Fruit fly (Drosophila melanogaster) whole organism, wandering third instar larva: Measurements from ENCODE around the gene CG8142.

Source experiments
- Abd-B ChIP-seq: fragments of >200 bp; optimal IDR thresholded peaks from 2 replicates; lab custom pipeline; 2017; ENCODE audit warnings: missing biosample characterization, missing genetic modification characterization
- CG32264 ChIP-seq: fragments of 200-800 bp; sonication (Bioruptor generic); optimal IDR thresholded peaks from 2 replicates; lab custom pipeline; 2016; ENCODE audit warnings: missing biosample characterization, missing genetic modification characterization
- CG9705 ChIP-seq: fragments of 200-800 bp; sonication (Bioruptor generic); optimal IDR thresholded peaks from 2 replicates; lab custom pipeline; 2018; ENCODE audit warnings: missing biosample characterization, mild to moderate bottlenecking, missing genetic modification characterization
- CrebA ChIP-seq: fragments of 200-800 bp; sonication (Bioruptor generic); optimal IDR thresholded peaks from 2 replicates; lab custom pipeline; 2016; ENCODE audit warnings: missing biosample characterization, mild to moderate bottlenecking, missing genetic modification characterization, borderline replicate concordance
- Dfd ChIP-seq: fragments of >200 bp; optimal IDR thresholded peaks from 2 replicates; lab custom pipeline; 2017; ENCODE audit warnings: missing biosample characterization, missing genetic modification characterization
- Dif ChIP-seq: fragments of 200-275, 200-300 bp; sonication (Bioruptor generic); optimal IDR thresholded peaks from 2 replicates; lab custom pipeline; 2018; ENCODE audit warnings: missing biosample characterization, missing genetic modification characterization; ENCODE audit not compliant: partially characterized antibody
- GATAd ChIP-seq: sonication (Bioruptor generic); optimal IDR thresholded peaks from 2 replicates; lab custom pipeline; 2016; ENCODE audit warnings: missing biosample characterization, missing genetic modification characterization
- HLH106 ChIP-seq: fragments of 200-800 bp; optimal IDR thresholded peaks from 3 replicates; lab custom pipeline; 2019; ENCODE audit warnings: missing biosample characterization, mild to moderate bottlenecking, missing genetic modification characterization, moderate library complexity
- Hnf4 ChIP-seq: fragments of 200-800 bp; sonication (Bioruptor generic); optimal IDR thresholded peaks from 2 replicates; lab custom pipeline; 2016; ENCODE audit warnings: missing biosample characterization, mild to moderate bottlenecking, missing genetic modification characterization
- Hr78 ChIP-seq: fragments of >200 bp; optimal IDR thresholded peaks from 2 replicates; lab custom pipeline; 2017; ENCODE audit warnings: missing biosample characterization, missing genetic modification characterization
- Hr83 ChIP-seq: fragments of 200-300 bp; sonication (Bioruptor generic); optimal IDR thresholded peaks from 2 replicates; lab custom pipeline; 2016; ENCODE audit warnings: missing biosample characterization, mild to moderate bottlenecking, missing genetic modification characterization, moderate library complexity; ENCODE audit not compliant: poor library complexity, severe bottlenecking
- Jra ChIP-seq: sonication (Bioruptor generic); optimal IDR thresholded peaks from 2 replicates; lab custom pipeline; 2016; ENCODE audit warnings: missing biosample characterization, missing genetic modification characterization
- Mio ChIP-seq: sonication (Bioruptor generic); optimal IDR thresholded peaks from 2 replicates; lab custom pipeline; 2016; ENCODE audit warnings: missing biosample characterization, missing genetic modification characterization
- Myc ChIP-seq: fragments of >200 bp; optimal IDR thresholded peaks from 2 replicates; lab custom pipeline; 2017
- N ChIP-seq: fragments of >200 bp; optimal IDR thresholded peaks from 2 replicates; lab custom pipeline; 2018; ENCODE audit warnings: missing biosample characterization, missing external identifiers, missing genetic modification characterization
- OdsH ChIP-seq: fragments of 200-800 bp; sonication (Bioruptor generic); optimal IDR thresholded peaks from 2 replicates; lab custom pipeline; 2016; ENCODE audit warnings: missing biosample characterization, mild to moderate bottlenecking, missing genetic modification characterization
- Rel ChIP-seq, 2 experiments: fragments of 200-800 bp; sonication (Bioruptor generic) in 1 of 2; optimal IDR thresholded peaks; 2 replicates in 1 of 2; 3 replicates in 1 of 2; lab custom pipeline; 2016 to 2019; ENCODE audit warnings: mild to moderate bottlenecking in 2 of 2, missing biosample characterization in 2 of 2, missing genetic modification characterization in 2 of 2, moderate library complexity in 1 of 2
- Sp1 ChIP-seq: fragments of 200-800 bp; sonication (Bioruptor generic); optimal IDR thresholded peaks from 3 replicates; lab custom pipeline; 2019; ENCODE audit warnings: missing biosample characterization, mild to moderate bottlenecking, missing genetic modification characterization, moderate library complexity
- Vsx2 ChIP-seq: fragments of 200-300, 225-300 bp; sonication (Bioruptor generic); optimal IDR thresholded peaks from 2 replicates; lab custom pipeline; 2018; ENCODE audit warnings: missing biosample characterization, missing genetic modification characterization; ENCODE audit not compliant: partially characterized antibody
- br ChIP-seq: fragments of 200-800 bp; sonication (Bioruptor generic); optimal IDR thresholded peaks from 2 replicates; lab custom pipeline; 2016; ENCODE audit warnings: missing biosample characterization, missing genetic modification characterization
- brk ChIP-seq: fragments of 200-800 bp; sonication (Bioruptor generic); optimal IDR thresholded peaks from 2 replicates; lab custom pipeline; 2016; ENCODE audit warnings: missing biosample characterization, mild to moderate bottlenecking, missing genetic modification characterization
- dl ChIP-seq, 2 experiments: fragments of 175-275, 200-275 bp in 1 of 2; fragments of 200-275 bp in 1 of 2; sonication (Bioruptor generic); optimal IDR thresholded peaks; lab custom pipeline; 2018; ENCODE audit warnings: mild to moderate bottlenecking in 2 of 2, missing biosample characterization in 2 of 2, missing genetic modification characterization in 2 of 2, moderate library complexity in 2 of 2; ENCODE audit not compliant: partially characterized antibody in 2 of 2, insufficient read depth in 1 of 2
- dmrt93B ChIP-seq: fragments of 200-800 bp; sonication (Bioruptor generic); optimal IDR thresholded peaks from 2 replicates; lab custom pipeline; 2018; ENCODE audit warnings: missing biosample characterization, mild to moderate bottlenecking, missing genetic modification characterization
- dsf ChIP-seq: sonication (Bioruptor generic); optimal IDR thresholded peaks from 2 replicates; lab custom pipeline; 2016; ENCODE audit warnings: missing biosample characterization, missing genetic modification characterization, borderline replicate concordance
- ey ChIP-seq: fragments of 200-800 bp; sonication (Bioruptor generic); optimal IDR thresholded peaks from 2 replicates; lab custom pipeline; 2016; ENCODE audit warnings: missing biosample characterization, missing genetic modification characterization
- foxo ChIP-seq, 2 experiments: fragments of 200-800 bp; sonication (Bioruptor generic); optimal IDR thresholded peaks; 2 replicates in 1 of 2; 3 replicates in 1 of 2; lab custom pipeline; 2016 to 2017; ENCODE audit warnings: missing biosample characterization in 2 of 2, missing genetic modification characterization in 2 of 2
- fru ChIP-seq: fragments of 200-800 bp; sonication (Bioruptor generic); optimal IDR thresholded peaks from 3 replicates; lab custom pipeline; 2016; ENCODE audit warnings: missing biosample characterization, mild to moderate bottlenecking, missing genetic modification characterization
- h ChIP-seq: fragments of 200-800 bp; sonication (Bioruptor generic); optimal IDR thresholded peaks from 3 replicates; lab custom pipeline; 2016; ENCODE audit warnings: missing biosample characterization, mild to moderate bottlenecking, missing genetic modification characterization
- jim ChIP-seq: fragments of 175-275, 200-325 bp; sonication (Bioruptor generic); optimal IDR thresholded peaks from 2 replicates; lab custom pipeline; 2016; ENCODE audit warnings: missing biosample characterization, mild to moderate bottlenecking, missing genetic modification characterization
- lola ChIP-seq: fragments of >200 bp; optimal IDR thresholded peaks from 2 replicates; lab custom pipeline; 2017; ENCODE audit warnings: missing biosample characterization, missing genetic modification characterization
- pan ChIP-seq: fragments of >200 bp; optimal IDR thresholded peaks from 2 replicates; lab custom pipeline; 2017
- psq ChIP-seq: fragments of 200-800 bp; sonication (Bioruptor generic); optimal IDR thresholded peaks from 3 replicates; lab custom pipeline; 2017; ENCODE audit warnings: missing biosample characterization, mild to moderate bottlenecking, missing genetic modification characterization, moderate library complexity
- rgr ChIP-seq: fragments of 200-800 bp; sonication (Bioruptor generic); optimal IDR thresholded peaks from 3 replicates; lab custom pipeline; 2016; ENCODE audit warnings: missing biosample characterization, mild to moderate bottlenecking, missing genetic modification characterization
- sage ChIP-seq: fragments of 200-800 bp; sonication (Bioruptor generic); optimal IDR thresholded peaks from 2 replicates; lab custom pipeline; 2016; ENCODE audit warnings: missing biosample characterization, mild to moderate bottlenecking, missing genetic modification characterization
- sv ChIP-seq: fragments of 200-800 bp; sonication (Bioruptor generic); optimal IDR thresholded peaks from 3 replicates; lab custom pipeline; 2016; ENCODE audit warnings: missing biosample characterization, missing genetic modification characterization
- tai ChIP-seq: sonication (Bioruptor generic); optimal IDR thresholded peaks from 2 replicates; lab custom pipeline; 2016; ENCODE audit warnings: missing biosample characterization, missing genetic modification characterization
- usp ChIP-seq: fragments of >200 bp; optimal IDR thresholded peaks from 2 replicates; lab custom pipeline; 2017; ENCODE audit warnings: missing biosample characterization, missing genetic modification characterization
- woc ChIP-seq: sonication (Bioruptor generic); optimal IDR thresholded peaks from 2 replicates; lab custom pipeline; 2016; ENCODE audit warnings: missing biosample characterization, mild to moderate bottlenecking, missing genetic modification characterization

CG8142 gene

DNA sequence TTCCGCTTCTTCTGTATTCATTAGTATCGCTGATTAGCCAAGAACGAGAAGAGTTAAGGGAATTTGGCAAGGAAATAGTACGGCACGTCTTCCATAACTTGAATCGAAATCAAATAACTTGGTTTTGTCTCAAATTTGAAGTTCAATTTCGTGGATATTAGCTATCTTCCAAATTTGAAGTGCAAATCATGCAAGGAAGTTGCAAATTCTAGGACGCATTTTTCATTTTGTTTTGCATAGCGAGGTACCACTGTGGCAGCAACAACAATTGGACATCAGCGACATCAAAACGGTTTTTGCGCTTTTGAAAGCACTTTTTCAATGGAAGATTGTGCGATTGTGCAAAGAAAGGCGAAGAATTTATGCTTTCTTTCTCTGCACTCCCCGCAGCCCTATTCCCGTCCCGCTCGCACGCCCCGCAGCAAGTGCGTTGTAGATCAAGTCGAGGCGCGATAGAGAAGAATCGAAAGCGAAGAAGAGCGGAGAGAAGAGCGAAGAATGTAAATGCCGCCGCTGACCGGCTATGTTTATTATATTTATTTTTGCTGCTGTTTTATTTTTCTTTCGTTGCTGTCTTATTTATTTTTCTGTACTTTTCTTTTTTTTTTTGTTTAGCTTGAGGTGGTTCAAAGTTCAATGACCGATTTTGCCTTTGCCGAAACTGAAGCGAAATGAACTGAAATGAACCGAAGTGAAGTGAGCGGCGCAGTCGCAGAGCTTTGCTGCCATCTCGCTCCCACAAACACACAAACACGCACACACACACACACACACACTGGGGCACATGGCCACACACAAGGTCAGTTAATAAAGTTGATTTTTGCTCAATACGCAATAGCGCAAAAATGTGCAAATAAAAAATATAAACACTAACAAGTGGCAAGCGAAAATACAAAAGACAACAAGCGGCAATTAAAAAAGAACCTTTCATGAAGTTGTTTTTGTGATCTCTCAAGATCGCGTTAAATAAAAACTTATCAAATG lies 36.9 kb upstream of the CG8142 start (continued):
- no peak for TF ChIP-seq CG32264 (GFP tag; lab: Kevin White, UChicago)
- TF ChIP-seq foxo (GFP tag; optimal IDR thresholded peaks at IDR 0.05; lab: Kevin White, UChicago): peak in 1 of 2 experiments; percentile 89
- TF ChIP-seq Abd-B (GFP tag; lab: Kevin White, UChicago): no peak
- no peak for TF ChIP-seq usp (GFP tag; lab: Kevin White, UChicago)
- TF ChIP-seq GATAd: no peak
- peak; percentile 85 for TF ChIP-seq ey
- peak; percentile 39 for TF ChIP-seq dmrt93B
- peak; percentile 57 for TF ChIP-seq Hnf4
- TF ChIP-seq dl (GFP tag; optimal IDR thresholded peaks at IDR 0.05; lab: Kevin White, UChicago; ENCODE audit: insufficient read depth in 1 of 2, partially characterized antibody in 2 of 2): no peak
- TF ChIP-seq Mio (GFP tag; lab: Kevin White, UChicago): no peak
- peak; percentile 35 for TF ChIP-seq Sp1 (GFP tag; lab: Kevin White, UChicago)
- TF ChIP-seq Dif (GFP tag; lab: Kevin White, UChicago): no peak
- TF ChIP-seq Dfd (GFP tag; lab: Kevin White, UChicago): peak; percentile 64
- no peak for TF ChIP-seq brk (GFP tag; lab: Kevin White, UChicago)

dm6 chrX:17880269-17880889 lies 35.9 kb upstream of the CG8142 start:
- TF ChIP-seq pan (no peak), h (GFP tag; lab: Kevin White, UChicago) (peak; percentile 96), Dif (GFP tag; lab: Kevin White, UChicago) (no peak), CG32264 (GFP tag; lab: Kevin White, UChicago) (peak; percentile 95), lola (GFP tag; lab: Kevin White, UChicago) (no peak), HLH106 (tag; lab: Kevin White, UChicago) (peak; percentile 97), Sp1 (GFP tag; lab: Kevin White, UChicago) (peak; percentile 96), usp (GFP tag; lab: Kevin White, UChicago) (no peak), brk (GFP tag; lab: Kevin White, UChicago) (peak; percentile 80), psq (GFP tag; lab: Kevin White, UChicago) (peak; percentile 92), Dfd (GFP tag; lab: Kevin White, UChicago) (no peak), Hr78 (no peak), foxo (GFP tag; optimal IDR thresholded peaks at IDR 0.05; lab: Kevin White, UChicago) (peak; percentile 92 to 98), Jra (peak; percentile 93), ey (peak; percentile 98), jim (GFP tag; lab: Kevin White, UChicago) (peak; percentile 50), dmrt93B (peak; percentile 89), tai (GFP tag; lab: Kevin White, UChicago) (peak; percentile 93), N (GFP tag; lab: Kevin White, UChicago) (no peak), dsf (GFP tag; lab: Kevin White, UChicago) (peak; percentile 80), Vsx2 (no peak), rgr (GFP tag; lab: Kevin White, UChicago) (peak; percentile 97), OdsH (GFP tag; lab: Kevin White, UChicago) (peak; percentile 96), Hr83 (GFP tag; lab: Kevin White, UChicago) (peak; percentile 74), fru (GFP tag; lab: Kevin White, UChicago) (peak; percentile 97), br (GFP tag; lab: Kevin White, UChicago) (peak; percentile 97), Abd-B (GFP tag; lab: Kevin White, UChicago) (no peak), GATAd (peak; percentile 84), dl (GFP tag; optimal IDR thresholded peaks at IDR 0.05; lab: Kevin White, UChicago; ENCODE audit: insufficient read depth in 1 of 2, partially characterized antibody in 2 of 2) (peak in 1 of 2 experiments; percentile 34), Rel (GFP tag; optimal IDR thresholded peaks at IDR 0.05; lab: Kevin White, UChicago) (peak; percentile 51), Rel (tag; optimal IDR thresholded peaks at IDR 0.05; lab: Kevin White, UChicago) (peak; percentile 89), Hnf4 (peak; percentile 97), Mio (GFP tag; lab: Kevin White, UChicago) (peak; percentile 84), Myc (lab: Kevin White, UChicago) (no peak), CrebA (peak; percentile 83), CG9705 (GFP tag; lab: Kevin White, UChicago) (peak; percentile 86), sage (GFP tag; lab: Kevin White, UChicago) (peak; percentile 57), sv (GFP tag; lab: Kevin White, UChicago) (peak; percentile 92), woc (GFP tag; lab: Kevin White, UChicago) (peak; percentile 92)
